Worm (Caenorhabditis elegans) whole organism, L1 larva: ENCODE data around the gene srw-2.

Source experiments
- F16B12.6 ChIP-seq: fragments of 150-350 bp; optimal IDR thresholded peaks from 2 replicates; lab custom pipeline; 2014; ENCODE audit warnings: missing biosample characterization, missing genetic modification characterization
- alr-1 ChIP-seq: fragments of 200-800 bp; sonication (Bioruptor generic); optimal IDR thresholded peaks from 2 replicates; lab custom pipeline; 2018; ENCODE audit warnings: borderline replicate concordance, mild to moderate bottlenecking, missing genetic modification characterization, missing compliant biosample characterization
- aly-2 ChIP-seq: fragments of 150-350 bp; optimal IDR thresholded peaks from 2 replicates; lab custom pipeline; 2014; ENCODE audit warnings: missing biosample characterization, missing genetic modification characterization
- ceh-82 ChIP-seq, 3 experiments: fragments of 150-350 bp in 1 of 3; sonication (generic microtip) in 2 of 3; optimal IDR thresholded peaks; 2 replicates each; lab custom pipeline; 2014 to 2017; ENCODE audit warnings: missing biosample characterization in 3 of 3, missing genetic modification characterization in 3 of 3
- ceh-90 ChIP-seq: sonication (generic microtip); optimal IDR thresholded peaks from 2 replicates; lab custom pipeline; 2016; ENCODE audit warnings: missing genetic modification characterization, missing compliant biosample characterization
- efl-1 ChIP-seq, 4 experiments: fragments of 150-350 bp; optimal IDR thresholded peaks in 3 of 4; peaks in 1 of 4; 1 replicate in 1 of 4; 2 replicates in 3 of 4; lab custom pipeline; 2014; ENCODE audit warnings: missing biosample characterization in 2 of 4, missing genetic modification characterization in 2 of 4, missing genetic modification reagents in 2 of 4
- efl-3 ChIP-seq: fragments of 200-800 bp; sonication (Bioruptor generic); optimal IDR thresholded peaks from 2 replicates; lab custom pipeline; 2018; ENCODE audit warnings: mild to moderate bottlenecking, missing genetic modification characterization, missing compliant biosample characterization
- egl-13 ChIP-seq: sonication (generic microtip); optimal IDR thresholded peaks from 2 replicates; lab custom pipeline; 2016; ENCODE audit warnings: missing genotype, missing genetic modification reagents, missing genetic modification characterization, missing compliant biosample characterization
- egl-27 ChIP-seq, 2 experiments: fragments of 150-350 bp in 1 of 2; sonication (generic microtip); optimal IDR thresholded peaks; 3 replicates each; lab custom pipeline; 2017 to 2018; ENCODE audit warnings: missing biosample characterization in 2 of 2, missing genetic modification characterization in 2 of 2, missing genetic modification reagents in 2 of 2
- elt-2 ChIP-seq: sonication (generic microtip); optimal IDR thresholded peaks from 2 replicates; lab custom pipeline; 2016; ENCODE audit warnings: missing genetic modification characterization, mild to moderate bottlenecking, inconsistent platforms, missing compliant biosample characterization, missing genetic modification reagents
- elt-3 ChIP-seq, 6 experiments: fragments of 150-350 bp in 1 of 6; sonication (generic microtip); optimal IDR thresholded peaks; 2 replicates each; lab custom pipeline; 2017 to 2018; ENCODE audit warnings: missing biosample characterization in 6 of 6, missing genetic modification characterization in 6 of 6, inconsistent platforms in 1 of 6
- ets-5 ChIP-seq: fragments of 200-800 bp; sonication (Bioruptor generic); IDR thresholded peaks from 2 replicates; pipeline ENCODE4 v1.3.6; 2022; ENCODE audit warnings: missing genetic modification characterization, missing compliant biosample characterization
- fkh-8 ChIP-seq: sonication (generic microtip); optimal IDR thresholded peaks from 2 replicates; lab custom pipeline; 2016; ENCODE audit warnings: mild to moderate bottlenecking, missing genetic modification characterization, missing compliant biosample characterization
- grh-1 ChIP-seq: fragments of 200-800 bp; sonication (Bioruptor generic); IDR thresholded peaks from 2 replicates; pipeline ENCODE4 v1.3.6; 2022; ENCODE audit warnings: missing genetic modification reagents, missing genetic modification characterization, missing compliant biosample characterization
- hlh-17 ChIP-seq: fragments of 200-800 bp; sonication (Bioruptor generic); optimal IDR thresholded peaks from 2 replicates; lab custom pipeline; 2018; ENCODE audit warnings: missing genetic modification characterization, mild to moderate bottlenecking, missing compliant biosample characterization, moderate library complexity, borderline replicate concordance
- jun-1 ChIP-seq: fragments of 150-350 bp; optimal IDR thresholded peaks from 2 replicates; lab custom pipeline; 2014; ENCODE audit warnings: missing biosample characterization, missing genetic modification reagents, missing genetic modification characterization
- lin-14 ChIP-seq: fragments of 200-800 bp; sonication (Bioruptor generic); optimal IDR thresholded peaks from 2 replicates; lab custom pipeline; 2018; ENCODE audit warnings: mild to moderate bottlenecking, missing genetic modification characterization, moderate library complexity, missing compliant biosample characterization
- lin-39 ChIP-seq: fragments of 150-350 bp; optimal IDR thresholded peaks from 2 replicates; lab custom pipeline; 2014; ENCODE audit warnings: missing biosample characterization, missing genetic modification reagents, missing genetic modification characterization
- lsy-2 ChIP-seq, 2 experiments: fragments of 150-350 bp; optimal IDR thresholded peaks; 2 replicates each; lab custom pipeline; 2014; ENCODE audit warnings: missing biosample characterization in 2 of 2, missing genetic modification characterization in 2 of 2
- mab-9 ChIP-seq: fragments of 200-800 bp; sonication (Bioruptor generic); IDR thresholded peaks from 2 replicates; pipeline ENCODE4 v1.3.6; 2022; ENCODE audit warnings: missing genetic modification reagents, missing genetic modification characterization, missing compliant biosample characterization
- mdl-1 ChIP-seq, 2 experiments: fragments of 150-350 bp; optimal IDR thresholded peaks; 2 replicates each; lab custom pipeline; 2014 to 2017; ENCODE audit warnings: missing biosample characterization in 2 of 2, missing genetic modification characterization in 2 of 2, inconsistent platforms in 1 of 2
- nhr-237 ChIP-seq: fragments of 150-350 bp; optimal IDR thresholded peaks from 2 replicates; lab custom pipeline; 2014; ENCODE audit warnings: missing biosample characterization, missing genetic modification characterization
- nhr-28 ChIP-seq: fragments of 150-350 bp; optimal IDR thresholded peaks from 2 replicates; lab custom pipeline; 2014; ENCODE audit warnings: missing biosample characterization, missing genetic modification characterization
- nhr-47 ChIP-seq: sonication (generic microtip); optimal IDR thresholded peaks from 2 replicates; lab custom pipeline; 2016; ENCODE audit warnings: mild to moderate bottlenecking, missing genetic modification characterization, moderate library complexity, missing compliant biosample characterization
- nhr-77 ChIP-seq: fragments of 150-350 bp; optimal IDR thresholded peaks from 2 replicates; lab custom pipeline; 2014; ENCODE audit warnings: missing biosample characterization, missing genetic modification characterization
- pqm-1 ChIP-seq: sonication (generic microtip); optimal IDR thresholded peaks from 3 replicates; lab custom pipeline; 2017; ENCODE audit warnings: missing biosample characterization, missing genetic modification characterization
- snu-23 ChIP-seq: sonication (generic microtip); optimal IDR thresholded peaks from 2 replicates; lab custom pipeline; 2016; ENCODE audit warnings: missing genetic modification characterization, missing compliant biosample characterization
- sox-4 ChIP-seq: sonication (generic microtip); optimal IDR thresholded peaks from 2 replicates; lab custom pipeline; 2016; ENCODE audit warnings: missing genetic modification characterization, missing compliant biosample characterization
- sptf-1 ChIP-seq: fragments of 150-350 bp; optimal IDR thresholded peaks from 2 replicates; lab custom pipeline; 2014; ENCODE audit warnings: missing biosample characterization, missing genetic modification characterization
- sup-37 ChIP-seq: fragments of 200-800 bp; sonication (Bioruptor generic); optimal IDR thresholded peaks from 2 replicates; lab custom pipeline; 2018; ENCODE audit warnings: mild to moderate bottlenecking, missing genetic modification characterization, missing compliant biosample characterization
- swsn-7 ChIP-seq: sonication (generic microtip); optimal IDR thresholded peaks from 2 replicates; lab custom pipeline; 2016; ENCODE audit warnings: missing genetic modification characterization, missing compliant biosample characterization
- unc-98 ChIP-seq: fragments of 200-800 bp; sonication (Bioruptor generic); IDR thresholded peaks from 2 replicates; pipeline ENCODE4 v1.3.6; 2022; ENCODE audit warnings: missing genetic modification characterization, missing compliant biosample characterization
- xbp-1 ChIP-seq: sonication (generic microtip); optimal IDR thresholded peaks from 2 replicates; lab custom pipeline; 2016; ENCODE audit warnings: missing genetic modification characterization, missing compliant biosample characterization
- zag-1 ChIP-seq: fragments of 150-350 bp; optimal IDR thresholded peaks from 2 replicates; lab custom pipeline; 2014; ENCODE audit warnings: missing biosample characterization, missing genetic modification characterization
- ztf-11 ChIP-seq, 2 experiments: sonication (generic microtip); optimal IDR thresholded peaks; 2 replicates each; lab custom pipeline; 2016 to 2017; ENCODE audit warnings: missing genetic modification characterization in 2 of 2, missing biosample characterization in 1 of 2, missing compliant biosample characterization in 1 of 2
- ztf-4 ChIP-seq: fragments of 150-350 bp; optimal IDR thresholded peaks from 2 replicates; lab custom pipeline; 2014; ENCODE audit warnings: missing biosample characterization, missing genetic modification characterization

Gene srw-2

DNA sequence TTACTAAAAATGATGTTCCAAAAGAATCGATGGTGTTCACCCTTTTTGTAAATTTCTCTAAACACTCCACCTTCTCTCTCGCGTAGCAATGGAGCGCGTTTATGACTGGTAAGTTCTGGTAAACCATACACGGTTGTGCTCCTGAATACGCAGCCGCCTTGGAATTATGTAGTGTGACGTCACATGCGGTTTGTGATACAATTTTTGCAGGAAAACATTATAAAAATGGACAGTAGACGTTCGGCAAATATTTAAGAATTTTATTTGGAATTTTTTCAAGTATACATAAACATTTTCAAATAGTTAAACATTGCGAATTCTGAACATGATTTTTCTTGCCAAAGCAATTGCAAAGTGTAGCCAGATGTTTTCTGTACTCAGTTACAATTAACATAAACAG is 46.8 kb downstream of the srw-2 start, which contains the start of gene F37B4.10 (continued):
- no peak for TF ChIP-seq egl-27 (tag; optimal IDR thresholded peaks at IDR 0.05; lab: Kevin White, UChicago)
- TF ChIP-seq, all 84 proteins: peak for 4

DNA sequence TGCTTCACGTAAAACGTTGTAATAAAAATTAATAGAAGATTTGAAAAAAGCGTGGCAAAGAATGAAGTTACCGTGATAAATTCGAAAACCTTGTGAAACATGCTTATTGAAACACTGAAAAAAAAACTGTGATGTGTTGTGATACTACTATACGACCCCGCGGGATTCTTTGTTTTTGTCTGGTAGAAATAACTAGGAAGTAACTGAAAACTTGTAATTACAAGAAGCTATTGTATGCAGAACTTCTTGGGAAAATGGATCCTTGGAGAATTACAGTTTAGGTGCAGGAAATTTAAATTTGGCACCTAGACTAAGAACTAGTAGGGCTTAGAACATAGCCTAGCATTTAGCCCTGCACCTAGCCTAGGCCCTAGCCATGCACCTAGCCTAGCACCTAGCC is 49.1 kb downstream of the srw-2 start, which contains the start of gene str-39:
TSS of gene str-39 (minus strand) at position 101 of the 400 bp plus-strand sequence.
- no peak for TF ChIP-seq sup-37 (GFP tag; lab: Kevin White, UChicago)
- TF ChIP-seq lin-14 (GFP tag; lab: Kevin White, UChicago): no peak
- TF ChIP-seq elt-3 (tag; optimal IDR thresholded peaks at IDR 0.05; lab: Kevin White, UChicago): no peak
- TF ChIP-seq mdl-1 (tag; optimal IDR thresholded peaks at IDR 0.05; lab: Kevin White, UChicago): no peak
- TF ChIP-seq sptf-1 (tag; lab: Kevin White, UChicago): no peak
- no peak for TF ChIP-seq egl-13 (tag; lab: Kevin White, UChicago)
- TF ChIP-seq sox-4 (tag; lab: Kevin White, UChicago): no peak
- no peak for TF ChIP-seq lsy-2 (tag; optimal IDR thresholded peaks at IDR 0.05; lab: Kevin White, UChicago)
- no peak for TF ChIP-seq nhr-28 (tag; lab: Kevin White, UChicago)
- TF ChIP-seq fkh-8: no peak
- no peak for TF ChIP-seq grh-1 (GFP tag; lab: Robert Waterston, UW)
- TF ChIP-seq ceh-90 (tag; lab: Kevin White, UChicago): no peak
- no peak for TF ChIP-seq ztf-11 (tag; optimal IDR thresholded peaks at IDR 0.05; lab: Kevin White, UChicago)
- TF ChIP-seq ceh-82 (tag; optimal IDR thresholded peaks at IDR 0.05; lab: Kevin White, UChicago): no peak
- TF ChIP-seq elt-2: no peak
- TF ChIP-seq ztf-4 (tag; lab: Kevin White, UChicago): no peak
- TF ChIP-seq jun-1: no peak
- no peak for TF ChIP-seq nhr-237 (tag; lab: Kevin White, UChicago)

DNA sequence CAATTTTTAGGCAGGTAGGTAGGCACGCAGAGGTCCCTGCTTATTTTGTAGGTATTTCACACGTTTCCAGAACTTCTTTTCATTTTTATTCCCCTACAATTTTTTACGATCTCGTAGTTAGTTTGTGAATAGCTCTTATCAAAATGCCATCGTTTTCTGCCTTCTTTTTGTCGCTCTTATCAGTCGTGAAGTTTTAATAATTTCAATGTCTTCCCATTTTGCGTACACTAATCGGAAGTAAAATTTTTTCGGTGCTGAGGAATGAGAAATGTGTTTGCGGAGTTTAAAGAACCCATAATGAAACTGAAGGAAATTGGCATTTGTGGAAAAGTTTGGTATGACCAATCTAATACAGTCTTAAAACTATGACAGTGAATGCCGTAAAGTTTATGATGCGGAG is 49.7 kb downstream of the srw-2 start:
- no peak for TF ChIP-seq aly-2 (tag; lab: Kevin White, UChicago)
- TF ChIP-seq elt-2: peak; percentile 53
- no peak for TF ChIP-seq grh-1 (GFP tag; lab: Robert Waterston, UW)

DNA sequence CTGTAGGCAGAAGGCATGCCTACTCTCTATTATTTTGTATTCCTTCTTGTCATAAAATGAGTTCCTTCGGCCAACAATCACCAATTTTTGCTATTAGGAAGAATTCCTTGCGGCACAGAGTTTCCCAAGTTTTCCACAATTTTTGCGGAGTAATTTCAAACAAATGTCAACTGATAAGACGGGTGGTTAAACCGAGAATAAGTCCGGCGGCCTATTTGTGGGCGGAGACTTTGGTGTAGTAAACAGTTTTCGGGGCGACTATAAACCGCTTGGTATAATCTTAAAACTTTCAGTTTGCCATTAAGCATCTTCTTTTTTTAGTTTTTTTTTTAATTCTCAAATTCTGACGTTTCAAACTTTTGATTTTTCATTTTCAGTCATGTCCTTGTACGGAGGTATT is 50.3 kb downstream of the srw-2 start, which contains the start of gene ifc-1:
TSS of gene ifc-1 (plus strand) at position 378 of the 400 bp plus-strand sequence.
- no peak for TF ChIP-seq efl-1 (optimal IDR thresholded peaks at IDR 0.05; lab: Kevin White, UChicago)
- TF ChIP-seq efl-1 (GFP tag; optimal IDR thresholded peaks at IDR 0.05 in 1 of 2; lab: Kevin White, UChicago): peak in 1 of 2 experiments; percentile 21
- peak; percentile 67 for TF ChIP-seq elt-2
- no peak for TF ChIP-seq xbp-1 (tag; lab: Kevin White, UChicago)

DNA sequence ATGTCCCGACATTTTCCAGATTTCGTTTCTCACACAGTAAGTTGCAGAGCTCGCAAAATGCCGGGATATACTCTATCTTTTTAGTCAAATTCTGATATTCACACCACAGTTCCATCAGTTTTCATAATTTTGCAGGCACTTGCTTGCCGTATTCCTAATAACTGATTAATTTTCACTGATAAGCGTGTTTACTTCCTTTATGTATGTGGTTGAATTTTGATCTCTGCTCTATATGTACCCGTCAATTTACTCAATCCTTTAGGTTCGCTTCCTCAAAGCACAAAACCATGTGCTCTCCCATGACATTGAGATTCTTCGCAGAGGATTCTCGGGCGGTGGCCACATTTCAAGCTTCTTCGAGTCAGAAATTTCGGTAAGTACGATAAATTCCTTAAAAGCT is 50.9 kb downstream of the srw-2 start:
- TF ChIP-seq nhr-47 (tag; lab: Kevin White, UChicago) (no peak), zag-1 (tag; lab: Kevin White, UChicago) (no peak), unc-98 (no peak), pqm-1 (tag; lab: Kevin White, UChicago) (no peak), sptf-1 (tag; lab: Kevin White, UChicago) (no peak), swsn-7 (tag; lab: Kevin White, UChicago) (no peak), lin-14 (GFP tag; lab: Kevin White, UChicago) (no peak), mab-9 (no peak), elt-3 (tag; optimal IDR thresholded peaks at IDR 0.05; lab: Kevin White, UChicago) (no peak), jun-1 (no peak), efl-3 (no peak), hlh-17 (GFP tag; lab: Kevin White, UChicago) (no peak), egl-13 (tag; lab: Kevin White, UChicago) (no peak), nhr-77 (tag; lab: Kevin White, UChicago) (no peak), lin-39 (tag; lab: Kevin White, UChicago) (no peak), aly-2 (tag; lab: Kevin White, UChicago) (no peak), snu-23 (no peak), F16B12.6 (tag; lab: Kevin White, UChicago) (no peak), ets-5 (GFP tag; lab: Robert Waterston, UW) (no peak), alr-1 (tag; lab: Kevin White, UChicago) (no peak)
- TF ChIP-seq, all 84 proteins: peak for 0
